Worm (Caenorhabditis elegans) whole organism, L2 larva: ENCODE results near the gene K08H2.7.

Source experiments
- C34F6.9 ChIP-seq: fragments of 150-350 bp; optimal IDR thresholded peaks from 2 replicates; lab custom pipeline; 2014; ENCODE audit warnings: missing biosample characterization, missing genetic modification characterization
- F13H6.1 ChIP-seq: sonication (generic microtip); optimal IDR thresholded peaks from 2 replicates; lab custom pipeline; 2016; ENCODE audit warnings: missing genetic modification characterization, missing compliant biosample characterization
- R02D3.7 ChIP-seq: fragments of 150-350 bp; optimal IDR thresholded peaks from 2 replicates; lab custom pipeline; 2014; ENCODE audit warnings: missing biosample characterization, missing genetic modification characterization
- ZK546.5 ChIP-seq: sonication (generic microtip); optimal IDR thresholded peaks from 2 replicates; lab custom pipeline; 2017; ENCODE audit warnings: missing biosample characterization, missing genetic modification characterization
- alr-1 ChIP-seq: fragments of 150-350 bp; optimal IDR thresholded peaks from 2 replicates; lab custom pipeline; 2014; ENCODE audit warnings: missing biosample characterization, missing genetic modification characterization
- aly-2 ChIP-seq: fragments of 150-350 bp; optimal IDR thresholded peaks from 2 replicates; lab custom pipeline; 2014; ENCODE audit warnings: missing biosample characterization, missing genetic modification characterization
- ama-1 ChIP-seq: fragments of 150-350 bp; optimal IDR thresholded peaks from 2 replicates; lab custom pipeline; 2018; ENCODE audit warnings: inconsistent platforms
- blmp-1 ChIP-seq: sonication (generic microtip); optimal IDR thresholded peaks from 2 replicates; lab custom pipeline; 2017; ENCODE audit warnings: missing genetic modification characterization, mild to moderate bottlenecking, missing compliant biosample characterization, antibody characterized with exemption, moderate library complexity; ENCODE audit not compliant: insufficient read depth
- ceh-16 ChIP-seq: fragments of 150-350 bp; optimal IDR thresholded peaks from 2 replicates; lab custom pipeline; 2014; ENCODE audit warnings: missing biosample characterization, missing genetic modification characterization
- crh-2 ChIP-seq: sonication (generic microtip); optimal IDR thresholded peaks from 2 replicates; lab custom pipeline; 2017; ENCODE audit warnings: missing biosample characterization, missing genetic modification characterization
- dmd-4 ChIP-seq: sonication (generic microtip); optimal IDR thresholded peaks from 2 replicates; lab custom pipeline; 2017; ENCODE audit warnings: missing biosample characterization, missing genetic modification characterization
- egl-27 ChIP-seq: sonication (generic microtip); optimal IDR thresholded peaks from 3 replicates; lab custom pipeline; 2017; ENCODE audit warnings: missing biosample characterization, missing genetic modification reagents, missing genetic modification characterization
- elt-1 ChIP-seq: fragments of 150-350 bp; optimal IDR thresholded peaks from 2 replicates; lab custom pipeline; 2014; ENCODE audit warnings: missing biosample characterization, missing genetic modification characterization
- elt-3 ChIP-seq: sonication (generic microtip); optimal IDR thresholded peaks from 2 replicates; lab custom pipeline; 2017; ENCODE audit warnings: missing biosample characterization, missing genetic modification characterization
- fos-1 ChIP-seq: fragments of 150-350 bp; optimal IDR thresholded peaks from 2 replicates; lab custom pipeline; 2014; ENCODE audit warnings: missing biosample characterization, missing genetic modification characterization
- gmeb-1 ChIP-seq: fragments of 150-350 bp; optimal IDR thresholded peaks from 2 replicates; lab custom pipeline; 2014; ENCODE audit warnings: missing biosample characterization, missing genetic modification characterization
- lin-11 ChIP-seq: fragments of 150-350 bp; sonication (generic microtip); optimal IDR thresholded peaks from 2 replicates; lab custom pipeline; 2014; ENCODE audit warnings: missing biosample characterization, missing genetic modification characterization, inconsistent platforms, mixed read lengths
- lin-13 ChIP-seq: fragments of 150-350 bp; optimal IDR thresholded peaks from 2 replicates; lab custom pipeline; 2014; ENCODE audit warnings: missing biosample characterization, missing genetic modification reagents, missing genetic modification characterization
- lsy-2 ChIP-seq, 2 experiments: fragments of 150-350 bp in 1 of 2; sonication (generic microtip) in 1 of 2; optimal IDR thresholded peaks; 2 replicates each; lab custom pipeline; 2014 to 2017; ENCODE audit warnings: missing biosample characterization in 2 of 2, missing genetic modification characterization in 2 of 2
- mab-5 ChIP-seq: fragments of 150-350 bp; optimal IDR thresholded peaks from 2 replicates; lab custom pipeline; 2014; ENCODE audit warnings: missing biosample characterization, missing genetic modification characterization
- mbf-1 ChIP-seq: sonication (generic microtip); optimal IDR thresholded peaks from 2 replicates; lab custom pipeline; 2017; ENCODE audit warnings: missing biosample characterization, missing genetic modification characterization
- mdl-1 ChIP-seq, 2 experiments: fragments of 150-350 bp in 1 of 2; sonication (generic microtip) in 1 of 2; optimal IDR thresholded peaks; 2 replicates each; lab custom pipeline; 2017; ENCODE audit warnings: missing biosample characterization in 2 of 2, missing genetic modification characterization in 2 of 2
- nhr-10 ChIP-seq: sonication (generic microtip); optimal IDR thresholded peaks from 2 replicates; lab custom pipeline; 2017; ENCODE audit warnings: missing biosample characterization, missing genetic modification characterization
- nhr-11 ChIP-seq: fragments of 150-350 bp; optimal IDR thresholded peaks from 2 replicates; lab custom pipeline; 2014; ENCODE audit warnings: missing biosample characterization, missing genetic modification characterization
- nhr-12 ChIP-seq: fragments of 150-350 bp; optimal IDR thresholded peaks from 2 replicates; lab custom pipeline; 2014; ENCODE audit warnings: missing biosample characterization, missing genetic modification characterization
- nhr-21 ChIP-seq: fragments of 150-350 bp; optimal IDR thresholded peaks from 2 replicates; lab custom pipeline; 2014; ENCODE audit warnings: missing biosample characterization, missing genetic modification characterization
- nhr-23 ChIP-seq: fragments of 150-350 bp; optimal IDR thresholded peaks from 2 replicates; lab custom pipeline; 2014; ENCODE audit warnings: missing biosample characterization, missing genetic modification reagents, missing genetic modification characterization
- nhr-237 ChIP-seq: fragments of 150-350 bp; optimal IDR thresholded peaks from 2 replicates; lab custom pipeline; 2014; ENCODE audit warnings: missing biosample characterization, missing genetic modification characterization
- nhr-25 ChIP-seq: fragments of 150-350 bp; sonication (generic microtip); optimal IDR thresholded peaks from 3 replicates; lab custom pipeline; 2014; ENCODE audit warnings: missing biosample characterization, missing genetic modification characterization
- nhr-6 ChIP-seq: fragments of 150-350 bp; optimal IDR thresholded peaks from 2 replicates; lab custom pipeline; 2014; ENCODE audit warnings: missing biosample characterization, missing genetic modification characterization
- nhr-77 ChIP-seq: fragments of 150-350 bp; optimal IDR thresholded peaks from 2 replicates; lab custom pipeline; 2014; ENCODE audit warnings: missing biosample characterization, missing genetic modification characterization
- peb-1 ChIP-seq: fragments of 150-350 bp; optimal IDR thresholded peaks from 2 replicates; lab custom pipeline; 2014; ENCODE audit warnings: missing biosample characterization, missing genetic modification characterization
- sem-4 ChIP-seq: fragments of 150-350 bp; optimal IDR thresholded peaks from 2 replicates; lab custom pipeline; 2014; ENCODE audit warnings: missing biosample characterization, missing genetic modification reagents, missing genetic modification characterization
- skn-1 ChIP-seq: sonication (generic microtip); optimal IDR thresholded peaks from 2 replicates; lab custom pipeline; 2017; ENCODE audit warnings: missing biosample characterization, missing genetic modification characterization
- sma-9 ChIP-seq, 2 experiments: fragments of 150-350 bp in 1 of 2; sonication (generic microtip) in 1 of 2; optimal IDR thresholded peaks; 2 replicates each; lab custom pipeline; 2014 to 2016; ENCODE audit warnings: missing genetic modification characterization in 2 of 2, mild to moderate bottlenecking in 1 of 2, missing biosample characterization in 1 of 2, missing compliant biosample characterization in 1 of 2, missing genetic modification reagents in 1 of 2, moderate library complexity in 1 of 2
- snpc-4 ChIP-seq: fragments of 150-350 bp; optimal IDR thresholded peaks from 2 replicates; lab custom pipeline; 2014; ENCODE audit warnings: missing biosample characterization, missing genetic modification characterization
- unc-55 ChIP-seq: fragments of 150-350 bp; sonication (generic microtip); optimal IDR thresholded peaks from 3 replicates; lab custom pipeline; 2014; ENCODE audit warnings: missing biosample characterization, missing genetic modification reagents, missing genetic modification characterization
- zag-1 ChIP-seq: fragments of 150-350 bp; optimal IDR thresholded peaks from 2 replicates; lab custom pipeline; 2014; ENCODE audit warnings: missing biosample characterization, missing genetic modification characterization
- ztf-11 ChIP-seq: sonication (generic microtip); optimal IDR thresholded peaks from 2 replicates; lab custom pipeline; 2017; ENCODE audit warnings: missing biosample characterization, missing genetic modification characterization

K08H2.7 gene

ce11 chrX:13242231-13242630 lies 6.0 kb downstream of the K08H2.7 start, which contains the start of gene K08H2.5:
Gene K08H2.5, minus strand, starts transcription at chrX:13242331.
- no peak for TF ChIP-seq C34F6.9
- TF ChIP-seq alr-1 = no peak
- TF ChIP-seq lin-11 (tag; lab: Kevin White, UChicago) = no peak
- TF ChIP-seq gmeb-1 = no peak
- TF ChIP-seq zag-1 (tag; lab: Kevin White, UChicago) = no peak
- no peak for TF ChIP-seq ztf-11 (tag; lab: Kevin White, UChicago)
- TF ChIP-seq peb-1 = no peak
- TF ChIP-seq R02D3.7 = no peak
- TF ChIP-seq unc-55 (GFP tag; lab: Kevin White, UChicago) = no peak
- TF ChIP-seq nhr-25 = no peak
- no peak for TF ChIP-seq fos-1 (tag; lab: Kevin White, UChicago)
- no peak for TF ChIP-seq elt-3 (tag; lab: Kevin White, UChicago)

- TF ChIP-seq lin-13 (GFP tag; lab: Kevin White, UChicago) (no peak), mab-5 (tag; lab: Kevin White, UChicago) (no peak), crh-2 (tag; lab: Kevin White, UChicago) (no peak)
Measured at ce11 chrX:13238197-13238596, 10.0 kb downstream of the K08H2.7 start, which contains the start of gene K08H2.4. Gene K08H2.4, plus strand, starts transcription at chrX:13238497.

ce11 chrX:13237102-13237501 lies 11.1 kb downstream of the K08H2.7 start, which contains the start of gene K08H2.3:
Gene K08H2.3, plus strand, starts transcription at chrX:13237402.
- TF ChIP-seq egl-27 = no peak
- no peak for TF ChIP-seq blmp-1 (tag; lab: Kevin White, UChicago)
- no peak for TF ChIP-seq C34F6.9
- no peak for TF ChIP-seq elt-1 (tag; lab: Kevin White, UChicago)
- no peak for TF ChIP-seq sem-4 (tag; lab: Kevin White, UChicago)
- no peak for TF ChIP-seq aly-2 (tag; lab: Kevin White, UChicago)
- TF ChIP-seq F13H6.1 (tag; lab: Kevin White, UChicago) = no peak
- no peak for TF ChIP-seq nhr-23
- no peak for TF ChIP-seq mbf-1 (tag; lab: Kevin White, UChicago)
- no peak for TF ChIP-seq lin-13 (GFP tag; lab: Kevin White, UChicago)
- TF ChIP-seq nhr-77 (tag; lab: Kevin White, UChicago) = no peak
- no peak for TF ChIP-seq elt-3 (tag; lab: Kevin White, UChicago)
- no peak for TF ChIP-seq ceh-16 (tag; lab: Kevin White, UChicago)
- no peak for TF ChIP-seq alr-1
- no peak for TF ChIP-seq ama-1
- TF ChIP-seq ZK546.5 (tag; lab: Kevin White, UChicago) = no peak

- TF ChIP-seq nhr-25 = no peak
- no peak for TF ChIP-seq skn-1 (tag; lab: Kevin White, UChicago)
- no peak for TF ChIP-seq aly-2 (tag; lab: Kevin White, UChicago)
- no peak for TF ChIP-seq nhr-6 (tag; lab: Kevin White, UChicago)
- no peak for TF ChIP-seq lin-13 (GFP tag; lab: Kevin White, UChicago)
- no peak for TF ChIP-seq F13H6.1 (tag; lab: Kevin White, UChicago)
- no peak for TF ChIP-seq nhr-237 (tag; lab: Kevin White, UChicago)
- no peak for TF ChIP-seq egl-27
- no peak for TF ChIP-seq lsy-2 (tag; optimal IDR thresholded peaks at IDR 0.05; lab: Kevin White, UChicago)
- no peak for TF ChIP-seq snpc-4 (tag; lab: Kevin White, UChicago)
- TF ChIP-seq unc-55 (GFP tag; lab: Kevin White, UChicago) = no peak
- no peak for TF ChIP-seq nhr-11
- no peak for TF ChIP-seq elt-1 (tag; lab: Kevin White, UChicago)
- no peak for TF ChIP-seq nhr-12
- TF ChIP-seq zag-1 (tag; lab: Kevin White, UChicago) = no peak
- no peak for TF ChIP-seq nhr-77 (tag; lab: Kevin White, UChicago)
- TF ChIP-seq, all 48 proteins: peak for 0
Measured at ce11 chrX:13234879-13235278, 13.4 kb downstream of the K08H2.7 start, which contains the start of gene K08H2.2. Gene K08H2.2, minus strand, starts transcription at chrX:13234979.

- TF ChIP-seq ceh-16 (tag; lab: Kevin White, UChicago) = no peak
- TF ChIP-seq sma-9 (GFP tag; optimal IDR thresholded peaks at IDR 0.05; lab: Kevin White, UChicago) = no peak
- no peak for TF ChIP-seq sma-9 (tag; optimal IDR thresholded peaks at IDR 0.05; lab: Kevin White, UChicago)
- TF ChIP-seq skn-1 (tag; lab: Kevin White, UChicago) = no peak
- no peak for TF ChIP-seq peb-1
- no peak for TF ChIP-seq nhr-21 (tag; lab: Kevin White, UChicago)
- TF ChIP-seq nhr-10 = no peak
- TF ChIP-seq elt-3 (tag; lab: Kevin White, UChicago) = no peak
- TF ChIP-seq dmd-4 (tag; lab: Kevin White, UChicago) = no peak
- no peak for TF ChIP-seq alr-1
- no peak for TF ChIP-seq mab-5 (tag; lab: Kevin White, UChicago)
- no peak for TF ChIP-seq elt-1 (tag; lab: Kevin White, UChicago)
- no peak for TF ChIP-seq nhr-237 (tag; lab: Kevin White, UChicago)
- TF ChIP-seq ZK546.5 (tag; lab: Kevin White, UChicago) = no peak
- no peak for TF ChIP-seq mdl-1 (tag; optimal IDR thresholded peaks at IDR 0.05; lab: Kevin White, UChicago)
- no peak for TF ChIP-seq ztf-11 (tag; lab: Kevin White, UChicago)
- no peak for TF ChIP-seq C34F6.9
Measured at ce11 chrX:13232259-13232658, 16.0 kb downstream of the K08H2.7 start, which contains the start of gene bgnt-1.5. Gene bgnt-1.5, minus strand, starts transcription at chrX:13232359.
